Worm (Caenorhabditis elegans) whole organism, young adult: ENCODE results near the gene cut-4.

Experiments
- B0336.3 ChIP-seq: fragments of 200-800 bp; sonication (Bioruptor generic); IDR thresholded peaks from 2 replicates; pipeline ENCODE4 v1.3.6; 2022; ENCODE audit warnings: missing genetic modification characterization, missing compliant biosample characterization
- C06A6.2 ChIP-seq: fragments of 200-800 bp; sonication (Bioruptor generic); conservative IDR thresholded peaks from 2 replicates; pipeline ENCODE4 v1.3.6; 2022; ENCODE audit warnings: missing genetic modification characterization, missing compliant biosample characterization
- F55B11.4 ChIP-seq: sonication (generic microtip); optimal IDR thresholded peaks from 2 replicates; lab custom pipeline; 2016; ENCODE audit warnings: missing compliant biosample characterization, missing genetic modification characterization, borderline replicate concordance; ENCODE audit not compliant: insufficient read depth
- F57C9.4 ChIP-seq: sonication (generic microtip); optimal IDR thresholded peaks from 2 replicates; lab custom pipeline; 2017; ENCODE audit warnings: mild to moderate bottlenecking, missing genetic modification characterization, missing compliant biosample characterization
- K11D2.4 ChIP-seq: fragments of 200-800 bp; sonication (Bioruptor generic); IDR thresholded peaks from 2 replicates; pipeline ENCODE4 v1.3.6; 2022; ENCODE audit warnings: missing genetic modification reagents, missing genetic modification characterization, missing compliant biosample characterization
- Y53G8AR.9 ChIP-seq: fragments of 200-800 bp; sonication (Bioruptor generic); conservative IDR thresholded peaks from 2 replicates; pipeline ENCODE4 v1.3.6; 2022; ENCODE audit warnings: missing genetic modification reagents, missing genetic modification characterization, missing compliant biosample characterization
- Y79H2A.3 ChIP-seq: fragments of 200-800 bp; sonication (Bioruptor generic); conservative IDR thresholded peaks from 2 replicates; pipeline ENCODE4 v1.3.6; 2022; ENCODE audit warnings: missing genetic modification reagents, missing genetic modification characterization, missing compliant biosample characterization
- ZK185.1 ChIP-seq: sonication (generic microtip); optimal IDR thresholded peaks from 2 replicates; lab custom pipeline; 2016; ENCODE audit warnings: mild to moderate bottlenecking, missing genetic modification characterization, missing compliant biosample characterization; ENCODE audit not compliant: poor library complexity, severe bottlenecking
- ama-1 ChIP-seq, 3 experiments: fragments of 150-350 bp in 1 of 3; sonication (generic microtip) in 2 of 3; optimal IDR thresholded peaks; 2 replicates each; lab custom pipeline; 2014 to 2018; ENCODE audit warnings: missing biosample characterization in 2 of 3, missing genetic modification characterization in 2 of 3, missing genetic modification reagents in 2 of 3
- atf-7 ChIP-seq: sonication (generic microtip); optimal IDR thresholded peaks from 2 replicates; lab custom pipeline; 2017; ENCODE audit warnings: mild to moderate bottlenecking, missing genetic modification characterization, missing compliant biosample characterization
- cebp-1 ChIP-seq, 2 experiments: fragments of 200-800 bp in 1 of 2; sonication (Bioruptor generic) in 1 of 2; sonication (generic microtip) in 1 of 2; IDR thresholded peaks in 1 of 2; optimal IDR thresholded peaks in 1 of 2; 2 replicates each; pipeline versions ENCODE4 v1.3.6 to Lab custom; 2017 to 2022; ENCODE audit warnings: missing compliant biosample characterization in 2 of 2, missing genetic modification characterization in 2 of 2, mild to moderate bottlenecking in 1 of 2, missing genetic modification reagents in 1 of 2, moderate library complexity in 1 of 2
- cebp-2 ChIP-seq: fragments of 200-800 bp; sonication (Bioruptor generic); IDR thresholded peaks from 2 replicates; pipeline ENCODE4 v1.3.6; 2022; ENCODE audit warnings: missing genetic modification characterization, missing compliant biosample characterization
- ceh-27 ChIP-seq: fragments of 200-800 bp; sonication (Bioruptor generic); optimal IDR thresholded peaks from 2 replicates; lab custom pipeline; 2018; ENCODE audit warnings: mild to moderate bottlenecking, missing genetic modification characterization, moderate library complexity, missing compliant biosample characterization
- die-1 ChIP-seq: sonication (generic microtip); optimal IDR thresholded peaks from 2 replicates; lab custom pipeline; 2016; ENCODE audit warnings: missing genotype, mild to moderate bottlenecking, missing genetic modification characterization, missing compliant biosample characterization
- efl-1 ChIP-seq: fragments of 150-350 bp; optimal IDR thresholded peaks from 2 replicates; lab custom pipeline; 2014; ENCODE audit warnings: missing biosample characterization, missing genetic modification reagents, missing genetic modification characterization
- egl-18 ChIP-seq: fragments of 200-800 bp; sonication (Bioruptor generic); IDR thresholded peaks from 2 replicates; pipeline ENCODE4 v1.3.6; 2022; ENCODE audit warnings: missing genetic modification reagents, missing genetic modification characterization, missing compliant biosample characterization
- egl-44 ChIP-seq: fragments of 200-800 bp; sonication (Bioruptor generic); IDR thresholded peaks from 2 replicates; pipeline ENCODE4 v1.3.6; 2022; ENCODE audit warnings: missing genetic modification reagents, missing genetic modification characterization, missing compliant biosample characterization
- egrh-3 ChIP-seq: fragments of 200-800 bp; sonication (Bioruptor generic); IDR thresholded peaks from 2 replicates; pipeline ENCODE4 v1.3.6; 2022; ENCODE audit warnings: missing genetic modification reagents, missing genetic modification characterization, missing compliant biosample characterization
- ets-4 ChIP-seq: fragments of 200-800 bp; sonication (Bioruptor generic); optimal IDR thresholded peaks from 2 replicates; lab custom pipeline; 2018; ENCODE audit warnings: mild to moderate bottlenecking, missing genetic modification characterization, missing compliant biosample characterization
- gei-17 ChIP-seq: fragments of 200-800 bp; sonication (Bioruptor generic); optimal IDR thresholded peaks from 2 replicates; lab custom pipeline; 2018; ENCODE audit warnings: mild to moderate bottlenecking, missing genetic modification characterization, missing compliant biosample characterization
- hmg-20 ChIP-seq: fragments of 200-800 bp; sonication (Bioruptor generic); IDR thresholded peaks from 2 replicates; pipeline ENCODE4 v1.3.6; 2022; ENCODE audit warnings: missing genetic modification reagents, missing genetic modification characterization, missing compliant biosample characterization
- hsf-1 ChIP-seq: fragments of 200-800 bp; sonication (Bioruptor generic); IDR thresholded peaks from 2 replicates; pipeline ENCODE4 v1.3.6; 2022; ENCODE audit warnings: missing genetic modification reagents, missing genetic modification characterization, missing compliant biosample characterization
- lag-1 ChIP-seq: fragments of 200-800 bp; sonication (Bioruptor generic); IDR thresholded peaks from 2 replicates; pipeline ENCODE4 v1.3.6; 2022; ENCODE audit warnings: missing genetic modification reagents, missing genetic modification characterization, missing compliant biosample characterization
- let-526 ChIP-seq: fragments of 200-800 bp; sonication (Bioruptor generic); IDR thresholded peaks from 2 replicates; pipeline ENCODE4 v1.3.6; 2022; ENCODE audit warnings: missing genetic modification reagents, missing genetic modification characterization, missing compliant biosample characterization
- let-607 ChIP-seq, 2 experiments: fragments of 200-800 bp in 1 of 2; sonication (Bioruptor generic) in 1 of 2; sonication (generic microtip) in 1 of 2; optimal IDR thresholded peaks; 2 replicates each; lab custom pipeline; 2016 to 2018; ENCODE audit warnings: mild to moderate bottlenecking in 2 of 2, missing compliant biosample characterization in 2 of 2, missing genetic modification characterization in 2 of 2, moderate library complexity in 2 of 2, missing genotype in 1 of 2
- lin-40 ChIP-seq: sonication (generic microtip); optimal IDR thresholded peaks from 2 replicates; lab custom pipeline; 2016; ENCODE audit warnings: missing genetic modification characterization, mild to moderate bottlenecking, missing compliant biosample characterization, missing genotype, missing genetic modification reagents
- lin-54 ChIP-seq: fragments of 200-800 bp; sonication (Bioruptor generic); optimal IDR thresholded peaks from 2 replicates; lab custom pipeline; 2018; ENCODE audit warnings: mild to moderate bottlenecking, missing genetic modification characterization, missing compliant biosample characterization
- lsl-1 ChIP-seq: fragments of 200-800 bp; sonication (Bioruptor generic); optimal IDR thresholded peaks from 2 replicates; lab custom pipeline; 2018; ENCODE audit warnings: mild to moderate bottlenecking, missing genetic modification characterization, moderate library complexity, missing compliant biosample characterization
- lsy-27 ChIP-seq: sonication (generic microtip); optimal IDR thresholded peaks from 2 replicates; lab custom pipeline; 2017; ENCODE audit warnings: missing genetic modification characterization, mild to moderate bottlenecking, missing compliant biosample characterization, antibody characterized with exemption, missing genotype, borderline replicate concordance; ENCODE audit not compliant: insufficient read depth
- madf-6 ChIP-seq: fragments of 200-800 bp; sonication (Bioruptor generic); IDR thresholded peaks from 2 replicates; pipeline ENCODE4 v1.3.6; 2022; ENCODE audit warnings: missing genetic modification reagents, missing genetic modification characterization, missing compliant biosample characterization
- mcd-1 ChIP-seq: fragments of 200-800 bp; sonication (Bioruptor generic); IDR thresholded peaks from 2 replicates; pipeline ENCODE4 v1.3.6; 2022; ENCODE audit warnings: missing genetic modification reagents, missing genetic modification characterization, missing compliant biosample characterization
- nhr-120 ChIP-seq: fragments of 200-800 bp; sonication (Bioruptor generic); IDR thresholded peaks from 2 replicates; pipeline ENCODE4 v1.3.6; 2022; ENCODE audit warnings: missing genetic modification characterization, missing compliant biosample characterization
- nhr-80 ChIP-seq: sonication (generic microtip); optimal IDR thresholded peaks from 2 replicates; lab custom pipeline; 2016; ENCODE audit warnings: missing genetic modification characterization, missing compliant biosample characterization
- pbrm-1 ChIP-seq: fragments of 200-800 bp; sonication (Bioruptor generic); IDR thresholded peaks from 2 replicates; pipeline ENCODE4 v1.3.6; 2022; ENCODE audit warnings: missing genetic modification reagents, missing genetic modification characterization, missing compliant biosample characterization
- pha-4 ChIP-seq: fragments of 150-350 bp; sonication (generic microtip); optimal IDR thresholded peaks from 2 replicates; lab custom pipeline; 2014; ENCODE audit warnings: missing biosample characterization, missing genetic modification reagents, missing genetic modification characterization
- rcor-1 ChIP-seq: fragments of 200-800 bp; sonication (Bioruptor generic); IDR thresholded peaks from 2 replicates; pipeline ENCODE4 v1.3.6; 2022; ENCODE audit warnings: missing genetic modification reagents, missing genetic modification characterization, missing compliant biosample characterization
- repo-1 ChIP-seq: sonication (generic microtip); optimal IDR thresholded peaks from 2 replicates; lab custom pipeline; 2017; ENCODE audit warnings: mild to moderate bottlenecking, missing genetic modification characterization, missing compliant biosample characterization
- snpc-4 ChIP-seq, 5 experiments: fragments of 150-350 bp in 1 of 5; sonication (generic microtip) in 4 of 5; optimal IDR thresholded peaks; 2 replicates each; lab custom pipeline; 2014 to 2018; ENCODE audit warnings: missing genetic modification characterization in 5 of 5, missing biosample characterization in 3 of 5, antibody characterized with exemption in 2 of 5, mild to moderate bottlenecking in 2 of 5, missing compliant biosample characterization in 2 of 5, missing genotype in 2 of 5, moderate library complexity in 2 of 5, missing genetic modification reagents in 1 of 5
- somi-1 ChIP-seq: fragments of 200-800 bp; sonication (Bioruptor generic); optimal IDR thresholded peaks from 2 replicates; lab custom pipeline; 2018; ENCODE audit warnings: mild to moderate bottlenecking, missing genetic modification characterization, missing compliant biosample characterization
- sptf-2 ChIP-seq: fragments of 200-800 bp; sonication (Bioruptor generic); optimal IDR thresholded peaks from 2 replicates; lab custom pipeline; 2018; ENCODE audit warnings: mild to moderate bottlenecking, missing genetic modification characterization, missing compliant biosample characterization
- tlf-1 ChIP-seq: fragments of 200-800 bp; sonication (Bioruptor generic); optimal IDR thresholded peaks from 2 replicates; lab custom pipeline; 2018; ENCODE audit warnings: mild to moderate bottlenecking, missing genetic modification characterization, missing compliant biosample characterization
- unc-62 ChIP-seq: fragments of 150-350 bp; optimal IDR thresholded peaks from 2 replicates; lab custom pipeline; 2014; ENCODE audit warnings: missing biosample characterization, missing genetic modification reagents, missing genetic modification characterization
- zfh-2 ChIP-seq: fragments of 200-800 bp; sonication (Bioruptor generic); conservative IDR thresholded peaks from 2 replicates; pipeline ENCODE4 v1.3.6; 2022; ENCODE audit warnings: missing genetic modification reagents, missing genetic modification characterization, missing compliant biosample characterization
- ztf-22 ChIP-seq: fragments of 200-800 bp; sonication (Bioruptor generic); optimal IDR thresholded peaks from 2 replicates; lab custom pipeline; 2018; ENCODE audit warnings: mild to moderate bottlenecking, missing genetic modification characterization, moderate library complexity, missing compliant biosample characterization
- ztf-26 ChIP-seq: sonication (generic microtip); optimal IDR thresholded peaks from 2 replicates; lab custom pipeline; 2017; ENCODE audit warnings: missing genetic modification characterization, missing compliant biosample characterization
- ztf-6 ChIP-seq: fragments of 200-800 bp; sonication (Bioruptor generic); IDR thresholded peaks from 2 replicates; pipeline ENCODE4 v1.3.6; 2022; ENCODE audit warnings: missing genetic modification reagents, missing genetic modification characterization, missing compliant biosample characterization

cut-4 gene

DNA sequence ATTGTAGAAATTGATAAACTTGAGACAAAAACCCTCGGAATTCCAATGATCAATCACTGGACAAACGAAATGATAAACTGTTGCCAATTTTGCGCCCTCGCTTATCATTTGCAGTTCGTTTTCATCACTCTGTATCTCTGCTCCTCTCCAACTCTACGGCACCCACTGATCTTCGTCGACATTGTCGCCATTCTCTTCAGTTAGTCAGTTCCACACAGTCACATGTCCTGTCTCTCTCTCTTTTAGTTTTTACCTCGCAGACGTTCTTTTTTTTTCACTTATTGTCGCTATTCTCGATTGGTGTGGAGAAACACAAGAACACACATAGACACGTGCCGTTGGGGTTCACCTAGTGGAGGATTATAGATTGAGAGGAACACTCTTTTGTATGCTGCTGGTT lies 46.9 kb upstream of the cut-4 start:
- peak; percentile 6 for TF ChIP-seq gei-17 (GFP tag; lab: Kevin White, UChicago)
- TF ChIP-seq sptf-2 (GFP tag; lab: Kevin White, UChicago): no peak
- TF ChIP-seq Y79H2A.3 (GFP tag; lab: Robert Waterston, UW): no peak
- TF ChIP-seq lin-40 (tag; lab: Kevin White, UChicago): peak; percentile 75
- peak; percentile 66; the same call in 1 of the 2 replicates for TF ChIP-seq egl-44 (GFP tag; lab: Robert Waterston, UW)
- peak; percentile 82 for TF ChIP-seq pha-4
- TF ChIP-seq lag-1 (GFP tag; lab: Robert Waterston, UW): no peak
- TF ChIP-seq Y53G8AR.9 (GFP tag; lab: Robert Waterston, UW): peak; percentile 6; the same call in 1 of the 2 replicates
- no peak for TF ChIP-seq egrh-3 (GFP tag; lab: Robert Waterston, UW)
- TF ChIP-seq pbrm-1: peak; percentile 59; the same call in 1 of the 2 replicates
- no peak for TF ChIP-seq lsl-1 (GFP tag; lab: Kevin White, UChicago)
- TF ChIP-seq die-1 (tag; lab: Kevin White, UChicago): peak; percentile 65
- peak; percentile 8 for TF ChIP-seq tlf-1
- TF ChIP-seq let-607 (tag; optimal IDR thresholded peaks at IDR 0.05; lab: Kevin White, UChicago): peak; percentile 64 to 67
- TF ChIP-seq F57C9.4: no peak
- peak; percentile 88 for TF ChIP-seq ztf-22
- TF ChIP-seq somi-1 (GFP tag; lab: Kevin White, UChicago): peak; percentile 92
- TF ChIP-seq hsf-1 (GFP tag; lab: Robert Waterston, UW): 0 out of 2 replicates have a peak, but pooled peaks have one; percentile 43
- TF ChIP-seq egl-18 (GFP tag; lab: Robert Waterston, UW): no peak
- TF ChIP-seq atf-7: peak; percentile 50
- TF ChIP-seq ZK185.1 (tag; lab: Kevin White, UChicago): peak; percentile 56
- no peak for TF ChIP-seq madf-6 (GFP tag; lab: Robert Waterston, UW)
- TF ChIP-seq ztf-6 (GFP tag; lab: Robert Waterston, UW): no peak
- TF ChIP-seq ama-1 (optimal IDR thresholded peaks at IDR 0.05; lab: Kevin White, UChicago): no peak
- no peak for TF ChIP-seq ama-1 (GFP tag; optimal IDR thresholded peaks at IDR 0.05; lab: Kevin White, UChicago)
- no peak for TF ChIP-seq snpc-4 (GFP tag; optimal IDR thresholded peaks at IDR 0.05; lab: Kevin White, UChicago)
- peak in 3 of 4 experiments; percentile 27 to 57 (median 32) for TF ChIP-seq snpc-4 (tag; optimal IDR thresholded peaks at IDR 0.05; lab: Kevin White, UChicago)
- peak; percentile 59 for TF ChIP-seq ets-4 (GFP tag; lab: Kevin White, UChicago)
- peak; percentile 45; the same call in 1 of the 2 replicates for TF ChIP-seq C06A6.2 (GFP tag; lab: Robert Waterston, UW)
- TF ChIP-seq cebp-2: no peak
- peak; percentile 34 for TF ChIP-seq mcd-1
- TF ChIP-seq rcor-1 (GFP tag; lab: Robert Waterston, UW): 0 out of 2 replicates have a peak, but pooled peaks have one; percentile 6
- no peak for TF ChIP-seq repo-1 (tag; lab: Kevin White, UChicago)
- peak; percentile 65 for TF ChIP-seq ceh-27 (GFP tag; lab: Kevin White, UChicago)
- peak; percentile 89 for TF ChIP-seq ztf-26 (tag; lab: Kevin White, UChicago)
- TF ChIP-seq F55B11.4 (tag; lab: Kevin White, UChicago): no peak
- TF ChIP-seq let-526 (GFP tag; lab: Robert Waterston, UW): peak; percentile 62; the same call in 1 of the 2 replicates
- no peak for TF ChIP-seq hmg-20 (GFP tag; lab: Robert Waterston, UW)
- TF ChIP-seq lsy-27: no peak
- TF ChIP-seq efl-1 (GFP tag; lab: Kevin White, UChicago): no peak
- TF ChIP-seq zfh-2 (GFP tag; lab: Robert Waterston, UW): no peak
- TF ChIP-seq nhr-80 (tag; lab: Kevin White, UChicago): peak; percentile 88
- peak; percentile 25 for TF ChIP-seq unc-62
- TF ChIP-seq lin-54: peak; percentile 42
- TF ChIP-seq B0336.3 (GFP tag; lab: Robert Waterston, UW): peak; percentile 49; the same call in 1 of the 2 replicates
- TF ChIP-seq nhr-120 (GFP tag; lab: Robert Waterston, UW): no peak
- peak; percentile 77 for TF ChIP-seq K11D2.4 (GFP tag; lab: Robert Waterston, UW)
- TF ChIP-seq cebp-1 (GFP tag; IDR thresholded peaks at IDR 0.05; lab: Robert Waterston, UW): peak; percentile 8; the same call in 1 of the 2 replicates
- peak; percentile 73 for TF ChIP-seq cebp-1 (tag; optimal IDR thresholded peaks at IDR 0.05; lab: Kevin White, UChicago)
